Worm (Caenorhabditis elegans) whole organism, late embryonic: Measurements from ENCODE around the gene him-10.

Source experiments
- C08G9.2 ChIP-seq: sonication (generic microtip); optimal IDR thresholded peaks from 2 replicates; lab custom pipeline; 2016; ENCODE audit warnings: mild to moderate bottlenecking, missing genetic modification characterization, moderate library complexity, missing compliant biosample characterization
- F13H6.1 ChIP-seq: sonication (generic microtip); optimal IDR thresholded peaks from 2 replicates; lab custom pipeline; 2016; ENCODE audit warnings: missing genetic modification characterization, missing compliant biosample characterization
- K02D7.2 ChIP-seq: sonication (generic microtip); optimal IDR thresholded peaks from 2 replicates; lab custom pipeline; 2017; ENCODE audit warnings: mild to moderate bottlenecking, missing genetic modification characterization, missing compliant biosample characterization
- K09A11.1 ChIP-seq: sonication (generic microtip); optimal IDR thresholded peaks from 2 replicates; lab custom pipeline; 2017; ENCODE audit warnings: antibody characterized with exemption, mild to moderate bottlenecking, missing genetic modification characterization, missing compliant biosample characterization; ENCODE audit not compliant: insufficient read depth
- T23F11.4 ChIP-seq: fragments of 200-800 bp; sonication (Bioruptor generic); optimal IDR thresholded peaks from 2 replicates; lab custom pipeline; 2018; ENCODE audit warnings: mild to moderate bottlenecking, missing genetic modification characterization, missing compliant biosample characterization
- Y22D7AL.16 ChIP-seq: sonication (generic microtip); optimal IDR thresholded peaks from 2 replicates; lab custom pipeline; 2016; ENCODE audit warnings: missing genetic modification characterization, missing compliant biosample characterization
- ahr-1 ChIP-seq: sonication (generic microtip); optimal IDR thresholded peaks from 2 replicates; lab custom pipeline; 2016; ENCODE audit warnings: missing genetic modification characterization, missing compliant biosample characterization
- ama-1 ChIP-seq: fragments of 150-350 bp; optimal IDR thresholded peaks from 2 replicates; lab custom pipeline; 2014
- ceh-14 ChIP-seq: sonication (generic microtip); optimal IDR thresholded peaks from 2 replicates; lab custom pipeline; 2016; ENCODE audit warnings: missing genotype, missing genetic modification characterization, missing compliant biosample characterization
- ceh-18 ChIP-seq: sonication (generic microtip); optimal IDR thresholded peaks from 2 replicates; lab custom pipeline; 2016; ENCODE audit warnings: missing genetic modification characterization, missing compliant biosample characterization
- ceh-19 ChIP-seq: fragments of 200-800 bp; sonication (Bioruptor generic); optimal IDR thresholded peaks from 2 replicates; lab custom pipeline; 2018; ENCODE audit warnings: mild to moderate bottlenecking, missing genetic modification characterization, missing compliant biosample characterization
- ceh-2 ChIP-seq: sonication (generic microtip); optimal IDR thresholded peaks from 2 replicates; lab custom pipeline; 2016; ENCODE audit warnings: missing genotype, missing genetic modification characterization, missing compliant biosample characterization
- ceh-22 ChIP-seq: sonication (generic microtip); optimal IDR thresholded peaks from 2 replicates; lab custom pipeline; 2017; ENCODE audit warnings: missing biosample characterization, missing genetic modification characterization
- ceh-24 ChIP-seq: sonication (generic microtip); optimal IDR thresholded peaks from 2 replicates; lab custom pipeline; 2016; ENCODE audit warnings: mild to moderate bottlenecking, missing genetic modification characterization, missing compliant biosample characterization
- ceh-30 ChIP-seq: fragments of 150-350 bp; optimal IDR thresholded peaks from 2 replicates; lab custom pipeline; 2014; ENCODE audit warnings: missing biosample characterization, missing genetic modification characterization
- ceh-31 ChIP-seq: sonication (generic microtip); optimal IDR thresholded peaks from 2 replicates; lab custom pipeline; 2016; ENCODE audit warnings: missing genetic modification characterization, missing compliant biosample characterization
- ceh-34 ChIP-seq: sonication (generic microtip); optimal IDR thresholded peaks from 2 replicates; lab custom pipeline; 2016; ENCODE audit warnings: mild to moderate bottlenecking, missing genetic modification characterization, missing compliant biosample characterization
- ceh-45 ChIP-seq: fragments of 200-800 bp; sonication (Bioruptor generic); IDR thresholded peaks from 2 replicates; pipeline ENCODE4 v1.3.6; 2022; ENCODE audit warnings: missing genetic modification reagents, missing genetic modification characterization, missing compliant biosample characterization
- ceh-48 ChIP-seq: sonication (generic microtip); optimal IDR thresholded peaks from 2 replicates; lab custom pipeline; 2016; ENCODE audit warnings: missing genetic modification characterization, inconsistent platforms, missing compliant biosample characterization
- che-1 ChIP-seq: sonication (generic microtip); optimal IDR thresholded peaks from 2 replicates; lab custom pipeline; 2016; ENCODE audit warnings: mild to moderate bottlenecking, missing genetic modification characterization, missing compliant biosample characterization
- dve-1 ChIP-seq: sonication (generic microtip); optimal IDR thresholded peaks from 2 replicates; lab custom pipeline; 2017; ENCODE audit warnings: antibody characterized with exemption, mild to moderate bottlenecking, missing genetic modification characterization, missing compliant biosample characterization
- ets-4 ChIP-seq: sonication (generic microtip); optimal IDR thresholded peaks from 2 replicates; lab custom pipeline; 2016; ENCODE audit warnings: missing genetic modification characterization, missing compliant biosample characterization
- fax-1 ChIP-seq: sonication (generic microtip); optimal IDR thresholded peaks from 2 replicates; lab custom pipeline; 2016; ENCODE audit warnings: missing genotype, missing genetic modification characterization, missing compliant biosample characterization
- fkh-6 ChIP-seq: sonication (generic microtip); optimal IDR thresholded peaks from 2 replicates; lab custom pipeline; 2016; ENCODE audit warnings: missing genetic modification characterization, missing compliant biosample characterization
- gmeb-2 ChIP-seq: sonication (generic microtip); optimal IDR thresholded peaks from 2 replicates; lab custom pipeline; 2016; ENCODE audit warnings: missing genetic modification characterization, inconsistent platforms, missing compliant biosample characterization
- hlh-13 ChIP-seq: fragments of 200-800 bp; sonication (Bioruptor generic); optimal IDR thresholded peaks from 2 replicates; lab custom pipeline; 2018; ENCODE audit warnings: mild to moderate bottlenecking, missing genetic modification characterization, missing compliant biosample characterization
- hlh-15 ChIP-seq: sonication (generic microtip); optimal IDR thresholded peaks from 2 replicates; lab custom pipeline; 2016; ENCODE audit warnings: missing genetic modification characterization, missing compliant biosample characterization
- hlh-30 ChIP-seq: sonication (generic microtip); optimal IDR thresholded peaks from 2 replicates; lab custom pipeline; 2017; ENCODE audit warnings: antibody characterized with exemption, missing genetic modification characterization, missing compliant biosample characterization; ENCODE audit not compliant: insufficient read depth
- hlh-6 ChIP-seq: sonication (generic microtip); optimal IDR thresholded peaks from 2 replicates; lab custom pipeline; 2016; ENCODE audit warnings: missing genotype, missing genetic modification characterization, missing compliant biosample characterization
- hlh-8 ChIP-seq: sonication (generic microtip); optimal IDR thresholded peaks from 2 replicates; lab custom pipeline; 2016; ENCODE audit warnings: missing genotype, missing genetic modification characterization, missing compliant biosample characterization
- nfya-1 ChIP-seq: sonication (generic microtip); optimal IDR thresholded peaks from 2 replicates; lab custom pipeline; 2017; ENCODE audit warnings: missing genetic modification characterization, mild to moderate bottlenecking, missing compliant biosample characterization, antibody characterized with exemption, moderate library complexity
- pag-3 ChIP-seq: sonication (generic microtip); optimal IDR thresholded peaks from 2 replicates; lab custom pipeline; 2016; ENCODE audit warnings: missing compliant biosample characterization, missing genetic modification characterization, borderline replicate concordance
- pha-2 ChIP-seq: sonication (generic microtip); optimal IDR thresholded peaks from 2 replicates; lab custom pipeline; 2017; ENCODE audit warnings: mild to moderate bottlenecking, missing genetic modification characterization, missing compliant biosample characterization
- pha-4 ChIP-seq: fragments of 150-350 bp; optimal IDR thresholded peaks from 2 replicates; lab custom pipeline; 2018; ENCODE audit warnings: missing biosample characterization, missing genetic modification reagents, missing genetic modification characterization
- pqm-1 ChIP-seq: sonication (generic microtip); optimal IDR thresholded peaks from 2 replicates; lab custom pipeline; 2016; ENCODE audit warnings: missing genetic modification characterization, missing compliant biosample characterization
- pros-1 ChIP-seq: fragments of 150-350 bp; optimal IDR thresholded peaks from 2 replicates; lab custom pipeline; 2014; ENCODE audit warnings: missing biosample characterization, missing genetic modification reagents, missing genetic modification characterization
- ref-2 ChIP-seq: sonication (generic microtip); optimal IDR thresholded peaks from 2 replicates; lab custom pipeline; 2016; ENCODE audit warnings: missing genetic modification characterization, missing compliant biosample characterization
- rnt-1 ChIP-seq: sonication (generic microtip); optimal IDR thresholded peaks from 2 replicates; lab custom pipeline; 2016; ENCODE audit warnings: missing genetic modification characterization, missing compliant biosample characterization
- syd-9 ChIP-seq: sonication (generic microtip); optimal IDR thresholded peaks from 2 replicates; lab custom pipeline; 2016; ENCODE audit warnings: mild to moderate bottlenecking, missing genetic modification characterization, moderate library complexity, missing compliant biosample characterization
- tbx-2 ChIP-seq: sonication (generic microtip); optimal IDR thresholded peaks from 2 replicates; lab custom pipeline; 2016; ENCODE audit warnings: missing genetic modification characterization, missing compliant biosample characterization
- tbx-7 ChIP-seq: sonication (generic microtip); optimal IDR thresholded peaks from 2 replicates; lab custom pipeline; 2016; ENCODE audit warnings: missing genotype, missing genetic modification characterization, missing compliant biosample characterization
- unc-3 ChIP-seq, 2 experiments: fragments of 200-800 bp in 1 of 2; sonication (Bioruptor generic) in 1 of 2; sonication (generic microtip) in 1 of 2; conservative IDR thresholded peaks in 1 of 2; optimal IDR thresholded peaks in 1 of 2; 2 replicates each; pipeline versions ENCODE4 v1.3.6 to Lab custom; 2016 to 2022; ENCODE audit warnings: missing compliant biosample characterization in 2 of 2, missing genetic modification characterization in 2 of 2, missing genetic modification reagents in 1 of 2
- unc-42 ChIP-seq: sonication (generic microtip); optimal IDR thresholded peaks from 2 replicates; lab custom pipeline; 2016; ENCODE audit warnings: missing genotype, missing genetic modification characterization, missing compliant biosample characterization
- unc-55 ChIP-seq: sonication (generic microtip); optimal IDR thresholded peaks from 2 replicates; lab custom pipeline; 2017; ENCODE audit warnings: missing biosample characterization, missing genetic modification reagents, missing genetic modification characterization
- zip-5 ChIP-seq: sonication (generic microtip); optimal IDR thresholded peaks from 2 replicates; lab custom pipeline; 2016; ENCODE audit warnings: missing genetic modification characterization, missing compliant biosample characterization

him-10 gene

ce11 chrIII:5843662-5844061 is 40.6 kb downstream of the him-10 start (continued):
- TF ChIP-seq ceh-24 (tag; lab: Kevin White, UChicago) (no peak), ets-4 (tag; lab: Kevin White, UChicago) (peak; percentile 56), dve-1 (tag; lab: Kevin White, UChicago) (no peak), pros-1 (tag; lab: Kevin White, UChicago) (no peak), ceh-22 (tag; lab: Kevin White, UChicago) (no peak), gmeb-2 (tag; lab: Kevin White, UChicago) (no peak)
- TF ChIP-seq, all 69 proteins: peak for 4

- TF ChIP-seq nfya-1 (tag; lab: Kevin White, UChicago) (peak; percentile 38), ceh-14 (peak; percentile 4), pag-3 (tag; lab: Kevin White, UChicago) (no peak), ceh-2 (tag; lab: Kevin White, UChicago) (no peak), rnt-1 (no peak), unc-42 (tag; lab: Kevin White, UChicago) (peak; percentile 83), ceh-31 (tag; lab: Kevin White, UChicago) (peak; percentile 58), K02D7.2 (tag; lab: Kevin White, UChicago) (no peak), ahr-1 (tag; lab: Kevin White, UChicago) (no peak), C08G9.2 (tag; lab: Kevin White, UChicago) (no peak), unc-55 (GFP tag; lab: Kevin White, UChicago) (peak; percentile 21), ceh-45 (GFP tag; lab: Robert Waterston, UW) (no peak), F13H6.1 (no peak), Y22D7AL.16 (tag; lab: Kevin White, UChicago) (no peak), gmeb-2 (tag; lab: Kevin White, UChicago) (no peak), ceh-18 (tag; lab: Kevin White, UChicago) (peak; percentile 20), ceh-19 (GFP tag; lab: Kevin White, UChicago) (no peak), syd-9 (no peak), fkh-6 (tag; lab: Kevin White, UChicago) (no peak), tbx-2 (tag; lab: Kevin White, UChicago) (peak; percentile 29), tbx-7 (tag; lab: Kevin White, UChicago) (no peak)
Observed at ce11 chrIII:5845483-5845882, 42.4 kb downstream of the him-10 start.

ce11 chrIII:5846412-5846811 is 43.4 kb downstream of the him-10 start:
- TF ChIP-seq ceh-18 (tag; lab: Kevin White, UChicago) (peak; percentile 0), unc-42 (tag; lab: Kevin White, UChicago) (peak; percentile 38), ets-4 (tag; lab: Kevin White, UChicago) (no peak)

ce11 chrIII:5853240-5853639 is 50.2 kb downstream of the him-10 start, which contains the start of gene ddx-23:
Gene ddx-23 (minus strand): TSS chrIII:5853269.
- TF ChIP-seq ref-2 (tag; lab: Kevin White, UChicago) (no peak), T23F11.4 (no peak), che-1 (tag; lab: Kevin White, UChicago) (no peak), ceh-48 (no peak), ets-4 (tag; lab: Kevin White, UChicago) (peak; percentile 93), zip-5 (no peak), hlh-15 (tag; lab: Kevin White, UChicago) (no peak), ceh-30 (tag; lab: Kevin White, UChicago) (no peak), pqm-1 (tag; lab: Kevin White, UChicago) (no peak), fax-1 (tag; lab: Kevin White, UChicago) (peak; percentile 7), K09A11.1 (tag; lab: Kevin White, UChicago) (no peak), ceh-34 (tag; lab: Kevin White, UChicago) (no peak), tbx-7 (tag; lab: Kevin White, UChicago) (no peak), pha-2 (tag; lab: Kevin White, UChicago) (no peak), hlh-13 (GFP tag; lab: Kevin White, UChicago) (no peak), ceh-31 (tag; lab: Kevin White, UChicago) (peak; percentile 70), pha-4 (tag; lab: Kevin White, UChicago) (no peak), unc-42 (tag; lab: Kevin White, UChicago) (peak; percentile 34), hlh-6 (no peak), ceh-45 (GFP tag; lab: Robert Waterston, UW) (no peak), hlh-30 (tag; lab: Kevin White, UChicago) (no peak), hlh-8 (tag; lab: Kevin White, UChicago) (peak; percentile 7), pros-1 (tag; lab: Kevin White, UChicago) (no peak), ceh-14 (peak; percentile 9), unc-3 (GFP tag; conservative IDR thresholded peaks at IDR 0.05; lab: Robert Waterston, UW) (no peak), unc-3 (tag; optimal IDR thresholded peaks at IDR 0.05; lab: Kevin White, UChicago) (no peak), ceh-24 (tag; lab: Kevin White, UChicago) (no peak), tbx-2 (tag; lab: Kevin White, UChicago) (peak; percentile 14), ama-1 (lab: Kevin White, UChicago) (no peak), ceh-18 (tag; lab: Kevin White, UChicago) (no peak), syd-9 (no peak)
